Worm (Caenorhabditis elegans) whole organism, L2 larva: ENCODE measurements around the gene clec-56.

Experiments used
- ZK546.5 ChIP-seq: sonication (generic microtip); optimal IDR thresholded peaks from 2 replicates; lab custom pipeline; 2017; ENCODE audit warnings: missing biosample characterization, missing genetic modification characterization
- ama-1 ChIP-seq: fragments of 150-350 bp; optimal IDR thresholded peaks from 2 replicates; lab custom pipeline; 2018; ENCODE audit warnings: inconsistent platforms
- ceh-16 ChIP-seq: fragments of 150-350 bp; optimal IDR thresholded peaks from 2 replicates; lab custom pipeline; 2014; ENCODE audit warnings: missing biosample characterization, missing genetic modification characterization
- elt-3 ChIP-seq: sonication (generic microtip); optimal IDR thresholded peaks from 2 replicates; lab custom pipeline; 2017; ENCODE audit warnings: missing biosample characterization, missing genetic modification characterization
- fos-1 ChIP-seq: fragments of 150-350 bp; optimal IDR thresholded peaks from 2 replicates; lab custom pipeline; 2014; ENCODE audit warnings: missing biosample characterization, missing genetic modification characterization
- nhr-11 ChIP-seq: fragments of 150-350 bp; optimal IDR thresholded peaks from 2 replicates; lab custom pipeline; 2014; ENCODE audit warnings: missing biosample characterization, missing genetic modification characterization
- nhr-237 ChIP-seq: fragments of 150-350 bp; optimal IDR thresholded peaks from 2 replicates; lab custom pipeline; 2014; ENCODE audit warnings: missing biosample characterization, missing genetic modification characterization
- unc-62 ChIP-seq: fragments of 150-350 bp; optimal IDR thresholded peaks from 2 replicates; lab custom pipeline; 2014; ENCODE audit warnings: missing biosample characterization, missing genetic modification reagents, missing genetic modification characterization

ce11 chrV:14460122-14460521 is 14.1 kb upstream of the clec-56 start:
- TF ChIP-seq ZK546.5 (tag; lab: Kevin White, UChicago) (no peak), nhr-11 (tag; lab: Kevin White, UChicago) (no peak), nhr-237 (tag; lab: Kevin White, UChicago) (no peak), fos-1 (tag; lab: Kevin White, UChicago) (no peak), ama-1 (lab: Kevin White, UChicago) (no peak), elt-3 (tag; lab: Kevin White, UChicago) (no peak), unc-62 (no peak), ceh-16 (tag; lab: Kevin White, UChicago) (no peak)
